Fruit fly (Drosophila melanogaster): ENCODE data around the gene Sf3a1.

Gene Sf3a1

dm6 chr3R:16969361-16970355 is 32.5 kb downstream of the Sf3a1 start (continued):
- no peak for TF ChIP-seq CG2875 (GFP tag; optimal IDR thresholded peaks at IDR 0.05)
- TF ChIP-seq CG3281 (GFP tag; optimal IDR thresholded peaks at IDR 0.05) = no peak
- TF ChIP-seq CoRest (tag; optimal IDR thresholded peaks at IDR 0.05) = peak; percentile 83
- TF ChIP-seq Adf1 (GFP tag; IDR thresholded peaks at IDR 0.05) = peak; percentile 20; the same call in 1 of the 2 replicates
- TF ChIP-seq ken (GFP tag; IDR thresholded peaks at IDR 0.05) = peak; percentile 64; the same call in 1 of the 3 replicates
- peak; percentile 43 for TF ChIP-seq gfzf (GFP tag; optimal IDR thresholded peaks at IDR 0.05)
- peak; percentile 38 for TF ChIP-seq Fer2 (tag; optimal IDR thresholded peaks at IDR 0.05)
- peak; percentile 83 for TF ChIP-seq CG11504 (tag; optimal IDR thresholded peaks at IDR 0.05)
- peak; percentile 23 for TF ChIP-seq Jarid2 (GFP tag; optimal IDR thresholded peaks at IDR 0.05)
- no peak for TF ChIP-seq CG9797 (GFP tag; optimal IDR thresholded peaks at IDR 0.05)
- no peak for TF ChIP-seq schlank (tag; optimal IDR thresholded peaks at IDR 0.05)
- no peak for TF ChIP-seq fd102C (GFP tag; optimal IDR thresholded peaks at IDR 0.05)
- peak; percentile 44; the same call in 1 of the 2 replicates for TF ChIP-seq Ada2b (GFP tag; IDR thresholded peaks at IDR 0.05)
- peak; percentile 38 for TF ChIP-seq psq (GFP tag; optimal IDR thresholded peaks at IDR 0.05)
- no peak for TF ChIP-seq CG6683 (GFP tag; optimal IDR thresholded peaks at IDR 0.05)
- TF ChIP-seq CG16779 (GFP tag; IDR thresholded peaks at IDR 0.05) = no peak
- no peak for TF ChIP-seq jigr1 (GFP tag; IDR thresholded peaks at IDR 0.05)
- TF ChIP-seq CG10366 (GFP tag; IDR thresholded peaks at IDR 0.05) = peak; percentile 60
- TF ChIP-seq CG1647 (GFP tag; optimal IDR thresholded peaks at IDR 0.05) = no peak
- TF ChIP-seq Bdp1 (GFP tag; optimal IDR thresholded peaks at IDR 0.05) = peak; percentile 2
- peak; percentile 35; the same call in 1 of the 2 replicates for TF ChIP-seq sisA (GFP tag; IDR thresholded peaks at IDR 0.05)
- TF ChIP-seq caup (GFP tag; optimal IDR thresholded peaks at IDR 0.05; ENCODE audit: severe bottlenecking) = peak; percentile 60
- no peak for TF ChIP-seq crp (GFP tag; optimal IDR thresholded peaks at IDR 0.05)
- TF ChIP-seq bigmax (GFP tag; optimal IDR thresholded peaks at IDR 0.05) = no peak
- TF ChIP-seq Side (GFP tag; optimal IDR thresholded peaks at IDR 0.05) = no peak
- TF ChIP-seq Poxn (GFP tag; IDR thresholded peaks at IDR 0.05) = no peak
- peak; percentile 64; the same call in 2 of the 3 replicates for TF ChIP-seq so (GFP tag; IDR thresholded peaks at IDR 0.05)
- peak; percentile 64; the same call in 2 of the 3 replicates for TF ChIP-seq CG2889 (GFP tag; IDR thresholded peaks at IDR 0.05)
- no peak for TF ChIP-seq lbe (GFP tag; optimal IDR thresholded peaks at IDR 0.05)
- peak; percentile 10 for TF ChIP-seq CG4617 (GFP tag; optimal IDR thresholded peaks at IDR 0.05; ENCODE audit: borderline replicate concordance)
- peak; percentile 54 for TF ChIP-seq gsb-n (tag; optimal IDR thresholded peaks at IDR 0.05)
- no peak for TF ChIP-seq CG9609 (GFP tag; optimal IDR thresholded peaks at IDR 0.05)
- peak; percentile 2 for TF ChIP-seq CG16815 (GFP tag; optimal IDR thresholded peaks at IDR 0.05)
- no peak for TF ChIP-seq NK7.1 (GFP tag; optimal IDR thresholded peaks at IDR 0.05)
- peak; percentile 53 for TF ChIP-seq CG10543 (GFP tag; optimal IDR thresholded peaks at IDR 0.05)
- peak; percentile 53 for TF ChIP-seq Hr3 (GFP tag; optimal IDR thresholded peaks at IDR 0.05)
- TF ChIP-seq row (GFP tag; IDR thresholded peaks at IDR 0.05) = peak; percentile 95
- peak; percentile 17 for TF ChIP-seq ems (GFP tag; optimal IDR thresholded peaks at IDR 0.05)
- TF ChIP-seq Opbp (GFP tag; IDR thresholded peaks at IDR 0.05; ENCODE audit: partially characterized antibody) = peak; percentile 26; the same call in 2 of the 3 replicates
- no peak; the same call in 1 of the 2 replicates for TF ChIP-seq Drgx (GFP tag; IDR thresholded peaks at IDR 0.05)
- TF ChIP-seq CG3407 (GFP tag; optimal IDR thresholded peaks at IDR 0.05) = peak; percentile 50
- no peak for TF ChIP-seq CG17186 (GFP tag; optimal IDR thresholded peaks at IDR 0.05)
- TF ChIP-seq CG3847 (GFP tag; IDR thresholded peaks at IDR 0.05) = peak; percentile 56; the same call in 1 of the 2 replicates
- no peak for TF ChIP-seq Dll (GFP tag; IDR thresholded peaks at IDR 0.05; ENCODE audit: partially characterized antibody)
- TF ChIP-seq Doc2 (GFP tag; IDR thresholded peaks at IDR 0.05) = no peak
- TF ChIP-seq CG6689 (GFP tag; IDR thresholded peaks at IDR 0.05) = peak; percentile 44
- peak; percentile 42 for TF ChIP-seq H2.0 (GFP tag; IDR thresholded peaks at IDR 0.05)
